Worm (Caenorhabditis elegans) whole organism, young adult: ENCODE measurements around the gene C06E2.9.

ENCODE experiments used
- F22D6.2 ChIP-seq: sonication (generic microtip); optimal IDR thresholded peaks from 2 replicates; lab custom pipeline; 2016; ENCODE audit warnings: mild to moderate bottlenecking, missing genetic modification characterization, missing compliant biosample characterization
- F49E8.2 ChIP-seq: sonication (generic microtip); optimal IDR thresholded peaks from 3 replicates; lab custom pipeline; 2017; ENCODE audit warnings: missing genetic modification characterization, mild to moderate bottlenecking, missing compliant biosample characterization, antibody characterized with exemption, moderate library complexity; ENCODE audit not compliant: insufficient read depth
- dpl-1 ChIP-seq: fragments of 150-350 bp; optimal IDR thresholded peaks from 2 replicates; lab custom pipeline; 2014; ENCODE audit warnings: missing biosample characterization, missing genetic modification reagents, missing genetic modification characterization
- egl-18 ChIP-seq: fragments of 200-800 bp; sonication (Bioruptor generic); IDR thresholded peaks from 2 replicates; pipeline ENCODE4 v1.3.6; 2022; ENCODE audit warnings: missing genetic modification reagents, missing genetic modification characterization, missing compliant biosample characterization
- let-526 ChIP-seq: fragments of 200-800 bp; sonication (Bioruptor generic); IDR thresholded peaks from 2 replicates; pipeline ENCODE4 v1.3.6; 2022; ENCODE audit warnings: missing genetic modification reagents, missing genetic modification characterization, missing compliant biosample characterization
- pha-4 ChIP-seq: fragments of 150-350 bp; sonication (generic microtip); optimal IDR thresholded peaks from 2 replicates; lab custom pipeline; 2014; ENCODE audit warnings: missing biosample characterization, missing genetic modification reagents, missing genetic modification characterization
- snpc-4 ChIP-seq, 5 experiments: fragments of 150-350 bp in 1 of 5; sonication (generic microtip) in 4 of 5; optimal IDR thresholded peaks; 2 replicates each; lab custom pipeline; 2014 to 2018; ENCODE audit warnings: missing genetic modification characterization in 5 of 5, missing biosample characterization in 3 of 5, antibody characterized with exemption in 2 of 5, mild to moderate bottlenecking in 2 of 5, missing compliant biosample characterization in 2 of 5, missing genotype in 2 of 5, moderate library complexity in 2 of 5, missing genetic modification reagents in 1 of 5

DNA sequence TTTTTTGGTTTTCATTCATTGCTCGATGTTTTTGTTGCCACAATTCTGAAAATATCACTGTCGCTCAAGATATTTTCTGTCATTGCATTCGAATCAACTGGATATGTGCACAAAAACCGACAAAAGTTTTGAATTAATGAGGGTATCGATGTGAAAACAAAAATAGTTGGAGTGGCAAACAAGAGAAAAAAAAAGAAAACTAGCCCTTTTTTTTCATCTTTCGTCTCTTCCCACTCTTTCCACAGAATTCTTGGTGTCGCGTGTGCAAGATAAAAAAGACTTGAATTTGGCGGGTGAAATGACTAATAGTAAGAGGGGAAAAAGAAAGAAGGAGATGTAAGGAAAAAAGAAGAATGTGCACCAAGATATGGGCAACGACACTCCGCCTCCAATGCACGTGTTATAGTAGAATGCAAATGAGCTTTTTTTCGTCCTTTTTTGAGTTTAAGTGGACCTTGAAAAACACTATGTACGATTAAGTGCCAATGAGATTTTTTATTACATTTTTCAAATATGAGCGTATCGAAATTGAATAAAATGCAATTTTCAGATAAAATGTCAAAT is 8.1 kb downstream of the C06E2.9 start, which contains the start of the genes ubc-22 and ubc-21:
- TF ChIP-seq F49E8.2 (tag; lab: Kevin White, UChicago) (no peak), F22D6.2 (tag; lab: Kevin White, UChicago) (no peak), egl-18 (GFP tag; lab: Robert Waterston, UW) (no peak), snpc-4 (GFP tag; optimal IDR thresholded peaks at IDR 0.05; lab: Kevin White, UChicago) (no peak), snpc-4 (tag; optimal IDR thresholded peaks at IDR 0.05; lab: Kevin White, UChicago) (no peak), let-526 (GFP tag; lab: Robert Waterston, UW) (no peak), dpl-1 (GFP tag; lab: Kevin White, UChicago) (no peak), pha-4 (tag; lab: Kevin White, UChicago) (no peak)
